Worm (Caenorhabditis elegans) whole organism, midembryonic: Measurements from ENCODE around the gene Y105C5B.25.

Source experiments
- T22C8.4 ChIP-seq: fragments of 200-800 bp; sonication (Bioruptor generic); IDR thresholded peaks from 2 replicates; pipeline ENCODE4 v1.3.6; 2022; ENCODE audit warnings: missing genetic modification characterization, missing compliant biosample characterization
- cog-1 ChIP-seq: sonication (generic microtip); optimal IDR thresholded peaks from 2 replicates; lab custom pipeline; 2016; ENCODE audit warnings: missing genetic modification characterization, missing compliant biosample characterization
- flt-1 ChIP-seq: fragments of 200-800 bp; sonication (Bioruptor generic); IDR thresholded peaks from 2 replicates; pipeline ENCODE4 v1.3.6; 2022; ENCODE audit warnings: missing genetic modification characterization, missing compliant biosample characterization
- klf-2 ChIP-seq: fragments of 200-800 bp; sonication (Bioruptor generic); conservative IDR thresholded peaks from 2 replicates; pipeline ENCODE4 v1.3.6; 2022; ENCODE audit warnings: missing genetic modification reagents, missing genetic modification characterization, missing compliant biosample characterization
- med-1 ChIP-seq: sonication (generic microtip); optimal IDR thresholded peaks from 2 replicates; lab custom pipeline; 2017; ENCODE audit warnings: missing genetic modification characterization, mild to moderate bottlenecking, missing compliant biosample characterization, antibody characterized with exemption, missing genetic modification reagents; ENCODE audit not compliant: insufficient read depth
- ref-1 ChIP-seq: fragments of 200-800 bp; sonication (Bioruptor generic); conservative IDR thresholded peaks from 2 replicates; pipeline ENCODE4 v1.3.6; 2022; ENCODE audit warnings: missing genetic modification reagents, missing genetic modification characterization, missing compliant biosample characterization
- tab-1 ChIP-seq: fragments of 200-800 bp; sonication (Bioruptor generic); IDR thresholded peaks from 2 replicates; pipeline ENCODE4 v1.3.6; 2022; ENCODE audit warnings: missing genetic modification characterization, missing compliant biosample characterization
- ztf-23 ChIP-seq: fragments of 200-800 bp; sonication (Bioruptor generic); IDR thresholded peaks from 2 replicates; pipeline ENCODE4 v1.3.6; 2022; ENCODE audit warnings: missing genetic modification reagents, missing genetic modification characterization, missing compliant biosample characterization
- ztf-29 ChIP-seq: fragments of 200-800 bp; sonication (Bioruptor generic); IDR thresholded peaks from 2 replicates; pipeline ENCODE4 v1.3.6; 2022; ENCODE audit warnings: missing genetic modification reagents, missing genetic modification characterization, missing compliant biosample characterization

The Y105C5B.25 gene

ce11 chrIV:16172786-16173371, 25.9 kb upstream of the Y105C5B.25 start:
- TF ChIP-seq klf-2 (GFP tag; lab: Robert Waterston, UW): no peak
- TF ChIP-seq ztf-29 (GFP tag; lab: Robert Waterston, UW): peak; percentile 81; the same call in 1 of the 2 replicates

ce11 chrIV:16171326-16171725, 24.4 kb upstream of the Y105C5B.25 start:
- no peak for TF ChIP-seq cog-1 (tag; lab: Kevin White, UChicago)
- TF ChIP-seq med-1 (GFP tag; lab: Kevin White, UChicago): no peak
- TF ChIP-seq ztf-23 (GFP tag; lab: Robert Waterston, UW): no peak
- no peak for TF ChIP-seq T22C8.4 (GFP tag; lab: Robert Waterston, UW)
- TF ChIP-seq ref-1 (GFP tag; lab: Robert Waterston, UW): no peak
- no peak for TF ChIP-seq flt-1 (GFP tag; lab: Robert Waterston, UW)
- no peak for TF ChIP-seq klf-2 (GFP tag; lab: Robert Waterston, UW)

ce11 chrIV:16170606-16171033, 23.7 kb upstream of the Y105C5B.25 start, which contains the start of gene gln-3:
gln-3 (minus strand) TSS chrIV:16170678.
- TF ChIP-seq ztf-23 (GFP tag; lab: Robert Waterston, UW): peak; percentile 31; the same call in 1 of the 2 replicates
- TF ChIP-seq cog-1 (tag; lab: Kevin White, UChicago): no peak
- no peak for TF ChIP-seq med-1 (GFP tag; lab: Kevin White, UChicago)

ce11 chrIV:16169443-16170105, 22.6 kb upstream of the Y105C5B.25 start:
- TF ChIP-seq ref-1 (GFP tag; lab: Robert Waterston, UW) (no peak), tab-1 (GFP tag; lab: Robert Waterston, UW) (no peak), klf-2 (GFP tag; lab: Robert Waterston, UW) (no peak), ztf-23 (GFP tag; lab: Robert Waterston, UW) (no peak), med-1 (GFP tag; lab: Kevin White, UChicago) (no peak), ztf-29 (GFP tag; lab: Robert Waterston, UW) (no peak), flt-1 (GFP tag; lab: Robert Waterston, UW) (no peak), T22C8.4 (GFP tag; lab: Robert Waterston, UW) (no peak), cog-1 (tag; lab: Kevin White, UChicago) (no peak)

ce11 chrIV:16168702-16169440, 21.9 kb upstream of the Y105C5B.25 start:
- TF ChIP-seq flt-1 (GFP tag; lab: Robert Waterston, UW): 0 out of 2 replicates have a peak, but pooled peaks have one; percentile 42
- no peak for TF ChIP-seq ztf-23 (GFP tag; lab: Robert Waterston, UW)
- TF ChIP-seq tab-1 (GFP tag; lab: Robert Waterston, UW): no peak

ce11 chrIV:16167941-16168340, 21.0 kb upstream of the Y105C5B.25 start:
- TF ChIP-seq ref-1 (GFP tag; lab: Robert Waterston, UW) (no peak), ztf-23 (GFP tag; lab: Robert Waterston, UW) (no peak), med-1 (GFP tag; lab: Kevin White, UChicago) (no peak), ztf-29 (GFP tag; lab: Robert Waterston, UW) (no peak), cog-1 (tag; lab: Kevin White, UChicago) (no peak), klf-2 (GFP tag; lab: Robert Waterston, UW) (no peak), tab-1 (GFP tag; lab: Robert Waterston, UW) (no peak)

- TF ChIP-seq flt-1 (GFP tag; lab: Robert Waterston, UW): no peak
- no peak for TF ChIP-seq ref-1 (GFP tag; lab: Robert Waterston, UW)
- no peak for TF ChIP-seq T22C8.4 (GFP tag; lab: Robert Waterston, UW)
- no peak for TF ChIP-seq klf-2 (GFP tag; lab: Robert Waterston, UW)
- TF ChIP-seq ztf-29 (GFP tag; lab: Robert Waterston, UW): no peak
Measured at ce11 chrIV:16146063-16146462, 892 bp downstream of the Y105C5B.25 start.

ce11 chrIV:16138765-16139164, 8.2 kb downstream of the Y105C5B.25 start:
- no peak for TF ChIP-seq flt-1 (GFP tag; lab: Robert Waterston, UW)
- no peak for TF ChIP-seq tab-1 (GFP tag; lab: Robert Waterston, UW)
- TF ChIP-seq med-1 (GFP tag; lab: Kevin White, UChicago): no peak
- TF ChIP-seq cog-1 (tag; lab: Kevin White, UChicago): no peak
- no peak for TF ChIP-seq T22C8.4 (GFP tag; lab: Robert Waterston, UW)
- TF ChIP-seq ztf-29 (GFP tag; lab: Robert Waterston, UW): no peak
- no peak for TF ChIP-seq ref-1 (GFP tag; lab: Robert Waterston, UW)
- no peak for TF ChIP-seq klf-2 (GFP tag; lab: Robert Waterston, UW)

ce11 chrIV:16133776-16134175, 13.2 kb downstream of the Y105C5B.25 start:
- TF ChIP-seq T22C8.4 (GFP tag; lab: Robert Waterston, UW): no peak
- TF ChIP-seq tab-1 (GFP tag; lab: Robert Waterston, UW): no peak
- no peak for TF ChIP-seq ref-1 (GFP tag; lab: Robert Waterston, UW)
